Worm (Caenorhabditis elegans): ENCODE data around the gene tsp-21.
A peak's percentile ranks its signal among the peaks of the same experiment; 100 is the strongest.

Gene tsp-21

DNA sequence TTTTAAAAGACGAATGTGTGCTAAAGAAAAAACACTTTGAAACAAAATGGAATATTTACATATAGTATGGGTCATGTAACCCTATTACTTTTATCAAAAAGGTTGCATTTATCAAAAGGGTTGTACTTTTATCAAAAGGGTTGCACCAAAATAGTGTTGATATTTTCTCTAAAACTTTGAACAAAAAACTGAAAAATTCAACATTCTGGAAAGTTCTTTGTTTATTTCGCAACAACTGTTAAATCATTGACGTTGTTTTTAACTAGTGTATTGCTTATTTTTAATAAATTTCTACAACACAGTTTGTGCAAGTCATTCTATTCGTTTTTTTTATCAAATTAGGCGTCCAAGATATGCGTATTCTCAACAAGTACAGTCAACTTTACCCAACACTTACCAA is 6.4 kb downstream of the tsp-21 start, which contains the start of the genes C17G1.5 and C17G1.14:
TSS of gene C17G1.5 (plus strand) at position 266 of the 400 bp plus-strand sequence.
TSS of gene C17G1.14 (plus strand) at position 277 of the 400 bp plus-strand sequence.
- peak; percentile 39; the same call in 1 of the 2 replicates for TF ChIP-seq cebp-1 (GFP tag; IDR thresholded peaks at IDR 0.05)
- peak; percentile 73 for TF ChIP-seq cebp-1 (tag; optimal IDR thresholded peaks at IDR 0.05)
- no peak for TF ChIP-seq rpc-1 (optimal IDR thresholded peaks at IDR 0.05)
- no peak for TF ChIP-seq rpc-1 (tag; optimal IDR thresholded peaks at IDR 0.05)
- TF ChIP-seq athp-1 (tag; optimal IDR thresholded peaks at IDR 0.05) = no peak

DNA sequence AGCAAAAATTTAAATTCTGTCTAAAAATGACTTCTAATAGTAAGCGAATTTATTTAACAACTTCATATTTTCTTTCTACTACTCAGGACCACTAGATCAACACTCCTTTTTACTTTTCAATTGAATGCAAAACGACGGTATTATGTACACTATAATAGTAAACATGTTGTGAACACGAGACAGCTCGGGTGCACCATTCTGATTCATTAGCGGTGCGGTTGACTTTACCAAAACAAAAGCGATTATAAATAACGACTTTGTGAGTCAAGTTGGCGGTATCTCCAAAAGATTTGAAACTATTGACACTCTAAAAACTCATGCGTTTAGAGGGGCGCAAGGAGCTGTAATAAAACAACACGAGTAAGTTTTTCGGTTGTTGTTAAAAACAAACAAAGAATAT is 8.4 kb downstream of the tsp-21 start:
- TF ChIP-seq efl-1 (GFP tag; optimal IDR thresholded peaks at IDR 0.05) = no peak
- no peak for TF ChIP-seq pha-4 (tag; optimal IDR thresholded peaks at IDR 0.05)
- TF ChIP-seq hlh-12 (tag; optimal IDR thresholded peaks at IDR 0.05) = no peak
- TF ChIP-seq chd-7 (tag; optimal IDR thresholded peaks at IDR 0.05) = no peak
- no peak for TF ChIP-seq egl-44 (GFP tag; IDR thresholded peaks at IDR 0.05)
- TF ChIP-seq dpff-1 (tag; optimal IDR thresholded peaks at IDR 0.05) = no peak
- no peak for TF ChIP-seq fkh-3 (tag; optimal IDR thresholded peaks at IDR 0.05)

DNA sequence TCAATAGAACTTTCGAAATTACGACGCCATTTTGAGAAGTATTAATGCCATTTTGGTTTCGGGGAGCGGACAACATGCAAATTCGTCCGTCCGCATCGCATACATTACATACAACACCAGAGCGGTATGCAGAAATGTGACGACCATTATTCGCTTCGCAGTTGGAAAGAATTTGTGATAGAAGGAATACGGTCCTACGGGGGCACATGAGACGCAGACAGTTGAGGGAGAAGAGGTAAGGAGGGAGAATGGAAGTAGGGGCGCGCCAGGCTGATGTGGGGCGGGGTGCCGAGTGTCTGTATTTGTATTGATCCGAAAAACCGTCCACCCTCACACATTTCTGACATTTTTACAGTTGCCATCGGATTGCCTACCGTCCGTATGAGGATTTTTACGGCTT is 9.2 kb downstream of the tsp-21 start:
- 0 out of 2 replicates have a peak, but pooled peaks have one; percentile 19 for TF ChIP-seq ekl-4 (GFP tag; IDR thresholded peaks at IDR 0.05)
- no peak for TF ChIP-seq nfyb-1 (GFP tag; IDR thresholded peaks at IDR 0.05)
- peak; percentile 16; the same call in 1 of the 2 replicates for TF ChIP-seq hmg-1.2 (GFP tag; IDR thresholded peaks at IDR 0.05)

DNA sequence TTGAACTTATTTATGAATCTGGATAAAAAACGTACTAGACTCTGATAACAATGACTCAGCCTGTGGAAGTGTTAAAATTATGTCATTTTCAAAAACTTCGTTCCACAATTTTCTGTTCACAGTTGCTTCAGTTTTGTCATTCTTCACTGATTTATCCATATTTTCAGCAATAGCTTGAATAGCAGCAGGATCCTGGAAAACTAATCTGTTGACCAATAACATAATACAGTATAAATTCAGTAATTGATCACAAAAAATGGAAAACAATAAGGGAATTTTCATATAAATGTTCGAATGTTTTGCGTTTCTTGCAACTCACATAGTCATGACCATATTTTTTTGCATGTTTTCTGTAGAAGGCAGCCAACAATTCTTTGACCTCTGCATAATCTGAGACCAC is 16.4 kb downstream of the tsp-21 start:
- no peak for TF ChIP-seq ceh-27 (GFP tag; optimal IDR thresholded peaks at IDR 0.05)
- TF ChIP-seq ceh-79 (tag; optimal IDR thresholded peaks at IDR 0.05) = no peak
- TF ChIP-seq sdz-38 (tag; optimal IDR thresholded peaks at IDR 0.05) = no peak
- TF ChIP-seq B0035.1 (tag; optimal IDR thresholded peaks at IDR 0.05) = no peak
- TF ChIP-seq ceh-91 (GFP tag; IDR thresholded peaks at IDR 0.05) = no peak
- TF ChIP-seq efl-1 (GFP tag; optimal IDR thresholded peaks at IDR 0.05) = no peak
- no peak for TF ChIP-seq xnd-1 (tag; optimal IDR thresholded peaks at IDR 0.05)
- TF ChIP-seq fkh-3 (tag; optimal IDR thresholded peaks at IDR 0.05) = no peak
- TF ChIP-seq sptf-2 (GFP tag; optimal IDR thresholded peaks at IDR 0.05) = no peak
- TF ChIP-seq zfh-2 (GFP tag; conservative IDR thresholded peaks at IDR 0.05) = no peak
- TF ChIP-seq ztf-22 (GFP tag; optimal IDR thresholded peaks at IDR 0.05) = no peak
- no peak for TF ChIP-seq egrh-3 (GFP tag; IDR thresholded peaks at IDR 0.05)

DNA sequence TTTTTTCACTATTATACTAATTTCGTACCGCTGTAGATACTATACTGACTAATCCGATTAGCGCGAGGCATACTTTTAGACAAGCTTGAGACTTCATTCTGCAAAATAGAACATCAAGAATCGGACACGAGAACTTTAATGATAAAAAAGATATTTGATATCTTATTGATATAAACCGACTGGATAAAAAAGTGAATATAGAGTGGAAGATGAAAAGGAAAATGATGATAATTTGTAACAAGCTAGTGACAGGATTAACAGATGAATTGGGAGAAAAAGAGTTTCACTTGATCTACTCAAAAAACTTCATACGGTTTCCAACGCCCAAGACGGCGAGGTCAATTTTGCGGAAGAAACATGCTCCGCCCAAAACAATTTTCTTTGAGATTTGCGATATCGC is 16.8 kb downstream of the tsp-21 start, which contains the start of gene nas-37:
TSS of gene nas-37 (minus strand) at position 101 of the 400 bp plus-strand sequence.
- TF ChIP-seq hrde-1 (tag; optimal IDR thresholded peaks at IDR 0.05; ENCODE audit: borderline replicate concordance) (no peak), die-1 (tag; optimal IDR thresholded peaks at IDR 0.05) (no peak), ceh-100 (GFP tag; IDR thresholded peaks at IDR 0.05) (no peak), rcor-1 (GFP tag; IDR thresholded peaks at IDR 0.05) (no peak), unc-62 (GFP tag; optimal IDR thresholded peaks at IDR 0.05) (no peak), attf-5 (GFP tag; optimal IDR thresholded peaks at IDR 0.05) (no peak), ztf-3 (GFP tag; optimal IDR thresholded peaks at IDR 0.05) (no peak), dpff-1 (tag; optimal IDR thresholded peaks at IDR 0.05) (no peak), F23B12.7 (tag; optimal IDR thresholded peaks at IDR 0.05; ENCODE audit: insufficient read depth) (no peak), Y53G8AR.9 (GFP tag; conservative IDR thresholded peaks at IDR 0.05) (no peak), atf-7 (tag; optimal IDR thresholded peaks at IDR 0.05) (no peak), ztf-28 (GFP tag; IDR thresholded peaks at IDR 0.05) (no peak), repo-1 (tag; optimal IDR thresholded peaks at IDR 0.05) (no peak), hlh-12 (tag; optimal IDR thresholded peaks at IDR 0.05) (no peak), B0336.3 (GFP tag; IDR thresholded peaks at IDR 0.05) (no peak), lsl-1 (GFP tag; optimal IDR thresholded peaks at IDR 0.05) (no peak), K11D2.4 (GFP tag; IDR thresholded peaks at IDR 0.05) (no peak), fkh-3 (tag; optimal IDR thresholded peaks at IDR 0.05) (no peak), snpc-4 (GFP tag; optimal IDR thresholded peaks at IDR 0.05) (no peak), snpc-4 (tag; optimal IDR thresholded peaks at IDR 0.05) (no peak), rec-8 (tag; optimal IDR thresholded peaks at IDR 0.05) (no peak)

Measured in whole organism, young adult.